Fruit fly (Drosophila melanogaster) whole organism, adult: ENCODE measurements around the gene CG9372.

Source experiments
- CG11617 ChIP-seq: fragments of 200-800 bp; sonication (Bioruptor generic); optimal IDR thresholded peaks from 2 replicates; lab custom pipeline; 2017; ENCODE audit warnings: mild to moderate bottlenecking, missing biosample characterization, missing genetic modification reagents, missing genetic modification characterization
- CG33017 ChIP-seq: fragments of 200-800 bp; sonication (Bioruptor generic); optimal IDR thresholded peaks from 2 replicates; lab custom pipeline; 2018; ENCODE audit warnings: missing biosample characterization, mild to moderate bottlenecking, missing genetic modification characterization, moderate library complexity
- cic ChIP-seq: fragments of 200-800 bp; sonication (Bioruptor generic); optimal IDR thresholded peaks from 2 replicates; lab custom pipeline; 2017; ENCODE audit warnings: missing biosample characterization, mild to moderate bottlenecking, missing genetic modification characterization, moderate library complexity
- tj ChIP-seq: fragments of 200-800 bp; sonication (Bioruptor generic); optimal IDR thresholded peaks from 3 replicates; lab custom pipeline; 2017; ENCODE audit warnings: missing biosample characterization, mild to moderate bottlenecking, missing genetic modification characterization, moderate library complexity

DNA sequence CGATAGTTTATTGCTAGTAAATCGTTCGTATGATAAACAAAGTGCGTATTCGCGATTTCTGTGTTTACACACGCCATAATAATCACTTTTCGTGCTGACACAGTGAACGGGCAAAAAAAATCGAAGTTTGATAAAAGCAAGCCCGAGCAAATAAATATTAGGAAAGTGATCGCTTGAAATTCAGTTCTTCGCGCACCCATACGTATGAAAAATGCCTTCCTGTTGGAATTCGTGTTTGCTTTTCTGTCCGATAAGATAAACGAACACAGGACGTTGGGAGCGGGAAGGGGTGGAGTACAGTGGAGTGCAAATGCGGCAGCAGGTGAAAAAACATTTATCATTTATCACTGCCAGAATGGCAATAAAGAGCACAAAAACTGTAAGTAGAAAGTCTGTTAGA is 24.7 kb downstream of the CG9372 start:
- TF ChIP-seq CG11617 (GFP tag; lab: Kevin White, UChicago) (peak; percentile 60), tj (GFP tag; lab: Kevin White, UChicago) (peak; percentile 30), cic (GFP tag; lab: Kevin White, UChicago) (peak; percentile 90), CG33017 (tag; lab: Kevin White, UChicago) (peak; percentile 48)
